Fruit fly (Drosophila melanogaster): ENCODE data around the gene CG32240.

CG32240 gene

DNA sequence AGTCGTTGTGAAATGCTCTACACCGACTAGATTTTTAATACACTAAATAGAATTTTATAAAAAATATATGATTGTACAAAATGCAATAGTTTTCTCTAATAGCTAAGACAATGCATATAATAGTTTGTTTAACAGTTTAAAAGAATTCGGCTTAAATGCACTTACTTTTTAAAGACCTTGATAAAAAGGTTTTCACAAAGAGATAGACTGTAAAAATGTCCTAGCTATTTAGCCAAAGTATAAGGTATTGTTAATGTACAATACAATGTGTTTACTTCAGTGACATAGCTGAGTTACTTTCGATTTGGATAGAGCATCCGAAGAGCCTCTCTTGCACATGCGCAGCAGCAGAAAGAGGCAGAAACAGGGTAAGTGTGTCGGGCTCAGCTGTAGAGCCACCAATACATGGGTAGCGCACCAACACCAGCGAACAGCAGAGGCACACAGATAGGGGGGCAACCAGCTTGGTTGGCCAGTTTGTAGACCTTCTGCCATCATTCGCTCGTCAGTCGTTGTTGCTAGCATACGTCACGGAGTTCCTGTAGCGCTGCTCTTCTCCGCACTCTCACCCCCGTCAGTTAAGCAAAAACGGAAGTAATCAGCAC, 25.3 kb upstream of the CG32240 start, which contains the start of gene TP53INP (continued):
- TF ChIP-seq CG12659 (GFP tag; optimal IDR thresholded peaks at IDR 0.05) (peak; percentile 92), Optix (GFP tag; IDR thresholded peaks at IDR 0.05) (no peak), wor (GFP tag; IDR thresholded peaks at IDR 0.05) (peak; percentile 65), CG10209 (GFP tag; optimal IDR thresholded peaks at IDR 0.05) (peak; percentile 92), HLHmδ (GFP tag; optimal IDR thresholded peaks at IDR 0.05) (peak; percentile 67), Poxn (GFP tag; IDR thresholded peaks at IDR 0.05) (no peak), sob (GFP tag; IDR thresholded peaks at IDR 0.05) (peak; percentile 65), CG16863 (GFP tag; optimal IDR thresholded peaks at IDR 0.05) (peak; percentile 75), hkb (optimal IDR thresholded peaks at IDR 0.05) (no peak), hkb (GFP tag; IDR thresholded peaks at IDR 0.05) (peak; percentile 86), CG12391 (tag; optimal IDR thresholded peaks at IDR 0.05) (peak; percentile 93), Nf-YA (GFP tag; IDR thresholded peaks at IDR 0.05) (peak; percentile 50; the same call in 1 of the 2 replicates), esg (GFP tag; conservative IDR thresholded peaks at IDR 0.05) (peak; percentile 83), Nf-YC (tag; optimal IDR thresholded peaks at IDR 0.05) (peak; percentile 85), HmgZ (tag; optimal IDR thresholded peaks at IDR 0.05) (peak; percentile 64), CG10267 (tag; optimal IDR thresholded peaks at IDR 0.05) (peak; percentile 87), Atf-2 (GFP tag; optimal IDR thresholded peaks at IDR 0.05) (peak; percentile 68), D19A (tag; optimal IDR thresholded peaks at IDR 0.05) (peak; percentile 100), Oaz (GFP tag; IDR thresholded peaks at IDR 0.05) (peak; percentile 40; the same call in 1 of the 2 replicates), CG10654 (GFP tag; optimal IDR thresholded peaks at IDR 0.05) (peak; percentile 74), Dek (tag; optimal IDR thresholded peaks at IDR 0.05) (peak; percentile 82), wek (GFP tag; optimal IDR thresholded peaks at IDR 0.05) (peak; percentile 58), Dref (GFP tag; IDR thresholded peaks at IDR 0.05) (no peak), sna (GFP tag; IDR thresholded peaks at IDR 0.05; ENCODE audit: partially characterized antibody) (no peak), CG2120 (GFP tag; optimal IDR thresholded peaks at IDR 0.05) (peak; percentile 81), CrebB (tag; optimal IDR thresholded peaks at IDR 0.05) (peak; percentile 52), Opbp (GFP tag; IDR thresholded peaks at IDR 0.05; ENCODE audit: partially characterized antibody) (peak; percentile 58; the same call in 1 of the 3 replicates), CG31365 (tag; optimal IDR thresholded peaks at IDR 0.05) (peak; percentile 33), Dip2 (GFP tag; IDR thresholded peaks at IDR 0.05) (no peak), CG18262 (tag; optimal IDR thresholded peaks at IDR 0.05) (peak; percentile 96), phol (tag; optimal IDR thresholded peaks at IDR 0.05) (peak; percentile 94), bowl (GFP tag; IDR thresholded peaks at IDR 0.05) (no peak), CG1647 (GFP tag; optimal IDR thresholded peaks at IDR 0.05) (peak; percentile 41), org-1 (GFP tag; optimal IDR thresholded peaks at IDR 0.05) (peak; percentile 91), ara (GFP tag; IDR thresholded peaks at IDR 0.05) (no peak), cwo (GFP tag; optimal IDR thresholded peaks at IDR 0.05) (peak; percentile 84), Hr3 (GFP tag; optimal IDR thresholded peaks at IDR 0.05) (peak; percentile 88), Dbx (GFP tag; IDR thresholded peaks at IDR 0.05) (peak; percentile 56; the same call in 1 of the 3 replicates), CG7556 (GFP tag; optimal IDR thresholded peaks at IDR 0.05) (peak; percentile 96), maf-S (GFP tag; optimal IDR thresholded peaks at IDR 0.05) (peak; percentile 79), Adf1 (GFP tag; IDR thresholded peaks at IDR 0.05) (peak; percentile 28; the same call in 1 of the 2 replicates), ewg (GFP tag; optimal IDR thresholded peaks at IDR 0.05) (peak; percentile 96), CG3065 (GFP tag; optimal IDR thresholded peaks at IDR 0.05) (peak; percentile 51), tin (GFP tag; optimal IDR thresholded peaks at IDR 0.05) (peak; percentile 84), CG2889 (GFP tag; IDR thresholded peaks at IDR 0.05) (no peak), nau (GFP tag; optimal IDR thresholded peaks at IDR 0.05) (peak; percentile 90), CG9876 (GFP tag; optimal IDR thresholded peaks at IDR 0.05) (peak; percentile 23), CG17612 (GFP tag; IDR thresholded peaks at IDR 0.05) (no peak), CG7928 (GFP tag; optimal IDR thresholded peaks at IDR 0.05) (peak; percentile 31), lab (GFP tag; optimal IDR thresholded peaks at IDR 0.05) (peak; percentile 87)

Measured in whole organism, embryonic.